Fruit fly (Drosophila melanogaster): ENCODE data around the gene Mcm2.

The Mcm2 gene

dm6 chr3R:8217727-8218126, 47.0 kb upstream of the Mcm2 start, which contains the start of gene CG7800 (continued):
- no peak for TF ChIP-seq CG8281 (tag; optimal IDR thresholded peaks at IDR 0.05)
- TF ChIP-seq Hsf (GFP tag; optimal IDR thresholded peaks at IDR 0.05), result no peak
- TF ChIP-seq CG32772 (GFP tag; IDR thresholded peaks at IDR 0.05), result no peak
- no peak for TF ChIP-seq Lim3 (GFP tag; IDR thresholded peaks at IDR 0.05)
- TF ChIP-seq Drgx (GFP tag; IDR thresholded peaks at IDR 0.05), result no peak
- no peak for TF ChIP-seq mirr (GFP tag; optimal IDR thresholded peaks at IDR 0.05)
- no peak for TF ChIP-seq CG1647 (GFP tag; optimal IDR thresholded peaks at IDR 0.05)
- TF ChIP-seq bcd (GFP tag; optimal IDR thresholded peaks at IDR 0.05), result no peak
- no peak for TF ChIP-seq Stat92E (GFP tag; optimal IDR thresholded peaks at IDR 0.05)
- TF ChIP-seq Sox100B (GFP tag; optimal IDR thresholded peaks at IDR 0.05), result no peak
- no peak for TF ChIP-seq bigmax (GFP tag; optimal IDR thresholded peaks at IDR 0.05)
- TF ChIP-seq caup (GFP tag; optimal IDR thresholded peaks at IDR 0.05; ENCODE audit: severe bottlenecking), result no peak
- no peak for TF ChIP-seq gro (GFP tag; optimal IDR thresholded peaks at IDR 0.05)
- TF ChIP-seq CG7556 (GFP tag; optimal IDR thresholded peaks at IDR 0.05), result no peak
- peak; percentile 50; the same call in 1 of the 2 replicates for TF ChIP-seq nerfin-2 (GFP tag; IDR thresholded peaks at IDR 0.05; ENCODE audit: partially characterized antibody)
- no peak for TF ChIP-seq MTF-1 (GFP tag; optimal IDR thresholded peaks at IDR 0.05; ENCODE audit: borderline replicate concordance)
- TF ChIP-seq Aef1 (GFP tag; IDR thresholded peaks at IDR 0.05), result no peak
- no peak for TF ChIP-seq cwo (GFP tag; optimal IDR thresholded peaks at IDR 0.05)
- no peak for TF ChIP-seq sc (optimal IDR thresholded peaks at IDR 0.05)
- TF ChIP-seq sc (GFP tag; optimal IDR thresholded peaks at IDR 0.05), result no peak
- TF ChIP-seq dati (GFP tag; IDR thresholded peaks at IDR 0.05), result no peak
- TF ChIP-seq CG10274 (GFP tag; optimal IDR thresholded peaks at IDR 0.05), result no peak
- TF ChIP-seq CG17186 (GFP tag; optimal IDR thresholded peaks at IDR 0.05), result no peak
- TF ChIP-seq Spps (tag; optimal IDR thresholded peaks at IDR 0.05), result no peak
- no peak for TF ChIP-seq CG34422 (GFP tag; IDR thresholded peaks at IDR 0.05)
- no peak for TF ChIP-seq hkb (optimal IDR thresholded peaks at IDR 0.05)
- TF ChIP-seq hkb (GFP tag; IDR thresholded peaks at IDR 0.05), result no peak
- TF ChIP-seq CG4854 (GFP tag; optimal IDR thresholded peaks at IDR 0.05), result no peak
- TF ChIP-seq CG12299 (tag; optimal IDR thresholded peaks at IDR 0.05), result no peak
- TF ChIP-seq vvl (GFP tag; IDR thresholded peaks at IDR 0.05), result no peak
- TF ChIP-seq az2 (GFP tag; optimal IDR thresholded peaks at IDR 0.05), result no peak
- TF ChIP-seq CrebB (tag; optimal IDR thresholded peaks at IDR 0.05), result no peak
- TF ChIP-seq sna (GFP tag; IDR thresholded peaks at IDR 0.05; ENCODE audit: partially characterized antibody), result peak; percentile 60; the same call in 1 of the 2 replicates
- TF ChIP-seq so (GFP tag; IDR thresholded peaks at IDR 0.05), result no peak
- TF ChIP-seq scrt (GFP tag; optimal IDR thresholded peaks at IDR 0.05), result no peak
- no peak for TF ChIP-seq Rfx (GFP tag; IDR thresholded peaks at IDR 0.05)
- TF ChIP-seq dm (GFP tag; optimal IDR thresholded peaks at IDR 0.05), result no peak
- no peak for TF ChIP-seq sd (tag; optimal IDR thresholded peaks at IDR 0.05)
- no peak for TF ChIP-seq CG13123 (GFP tag; optimal IDR thresholded peaks at IDR 0.05)
- no peak for TF ChIP-seq CG2116 (GFP tag; optimal IDR thresholded peaks at IDR 0.05)
- peak; percentile 68 for TF ChIP-seq Dp (GFP tag; optimal IDR thresholded peaks at IDR 0.05)
- peak; percentile 36; the same call in 1 of the 2 replicates for TF ChIP-seq amos (GFP tag; IDR thresholded peaks at IDR 0.05; ENCODE audit: partially characterized antibody)
- peak; percentile 80 for TF ChIP-seq Dll (GFP tag; IDR thresholded peaks at IDR 0.05; ENCODE audit: partially characterized antibody)
- no peak for TF ChIP-seq Hr51 (GFP tag; optimal IDR thresholded peaks at IDR 0.05)
- TF ChIP-seq CG17612 (GFP tag; IDR thresholded peaks at IDR 0.05), result no peak
- no peak for TF ChIP-seq wor (GFP tag; IDR thresholded peaks at IDR 0.05)
- no peak for TF ChIP-seq CG8290 (GFP tag; optimal IDR thresholded peaks at IDR 0.05)
- TF ChIP-seq CG8290 (tag; optimal IDR thresholded peaks at IDR 0.05), result no peak
- no peak for TF ChIP-seq lov (optimal IDR thresholded peaks at IDR 0.05)
- no peak for TF ChIP-seq lov (GFP tag; IDR thresholded peaks at IDR 0.05)
- no peak for TF ChIP-seq CG3838 (GFP tag; optimal IDR thresholded peaks at IDR 0.05)
- no peak for TF ChIP-seq Blimp-1 (GFP tag; optimal IDR thresholded peaks at IDR 0.05)

Measured in whole organism, embryonic.